Fruit fly (Drosophila melanogaster) whole organism, embryonic: ENCODE measurements around the gene Cpsf5.

Experiments used
- CG12071 ChIP-seq: fragments of 200-800 bp; sonication (Bioruptor generic); optimal IDR thresholded peaks from 3 replicates; lab custom pipeline; 2018; ENCODE audit warnings: missing biosample characterization, mild to moderate bottlenecking, missing genetic modification characterization
- CG12104 ChIP-seq: fragments of 200-800 bp; sonication (Bioruptor generic); optimal IDR thresholded peaks from 3 replicates; lab custom pipeline; 2016; ENCODE audit warnings: missing biosample characterization, missing genetic modification characterization
- CG13624 ChIP-seq: fragments of 200-800 bp; sonication (Bioruptor generic); optimal IDR thresholded peaks from 2 replicates; lab custom pipeline; 2016; ENCODE audit warnings: missing biosample characterization, missing genetic modification characterization
- CG15514 ChIP-seq: fragments of 200-800 bp; sonication (Bioruptor generic); optimal IDR thresholded peaks from 3 replicates; lab custom pipeline; 2017; ENCODE audit warnings: missing biosample characterization, missing genetic modification characterization, mild to moderate bottlenecking, moderate library complexity, missing genetic modification reagents
- CG16813 ChIP-seq: fragments of 200-800 bp; sonication (Bioruptor generic); IDR thresholded peaks from 3 replicates; pipeline ENCODE4 v1.3.6; 2022; ENCODE audit warnings: missing biosample characterization, missing genetic modification characterization; ENCODE audit not compliant: partially characterized antibody
- CG2875 ChIP-seq: fragments of 200-800 bp; sonication (Bioruptor generic); optimal IDR thresholded peaks from 2 replicates; lab custom pipeline; 2017; ENCODE audit warnings: missing biosample characterization, mild to moderate bottlenecking, missing genetic modification characterization, missing genetic modification reagents
- CG30020 ChIP-seq: fragments of 200-800 bp; optimal IDR thresholded peaks from 2 replicates; lab custom pipeline; 2019; ENCODE audit warnings: missing biosample characterization, mild to moderate bottlenecking, missing genetic modification characterization, moderate library complexity
- CG3163 ChIP-seq: fragments of 200-800 bp; sonication (Bioruptor generic); optimal IDR thresholded peaks from 3 replicates; lab custom pipeline; 2016; ENCODE audit warnings: missing biosample characterization, missing genetic modification characterization
- CG34224 ChIP-seq: fragments of 200-800 bp; sonication (Bioruptor generic); IDR thresholded peaks from 3 replicates; pipeline ENCODE4 v1.3.6; 2022; ENCODE audit warnings: missing biosample characterization, missing genetic modification characterization; ENCODE audit not compliant: partially characterized antibody
- CG4360 ChIP-seq: fragments of 200-800 bp; sonication (Bioruptor generic); IDR thresholded peaks from 2 replicates; pipeline ENCODE4 v1.3.6; 2022; ENCODE audit warnings: missing biosample characterization, missing genetic modification characterization
- CG43689 ChIP-seq: fragments of 200-800 bp; sonication (Bioruptor generic); IDR thresholded peaks from 2 replicates; pipeline ENCODE4 v1.3.6; 2022; ENCODE audit warnings: missing biosample characterization, missing genetic modification characterization
- CG4404 ChIP-seq: fragments of 200-800 bp; sonication (Bioruptor generic); IDR thresholded peaks from 2 replicates; pipeline ENCODE4 v1.3.6; 2022; ENCODE audit warnings: missing biosample characterization, missing genetic modification characterization
- CG4854 ChIP-seq: fragments of 200-800 bp; sonication (Bioruptor generic); optimal IDR thresholded peaks from 2 replicates; lab custom pipeline; 2016; ENCODE audit warnings: missing biosample characterization, missing genetic modification characterization, inconsistent platforms
- CG6813 ChIP-seq: fragments of 200-800 bp; sonication (Bioruptor generic); optimal IDR thresholded peaks from 2 replicates; lab custom pipeline; 2017; ENCODE audit warnings: missing biosample characterization, missing genetic modification characterization, mild to moderate bottlenecking, moderate library complexity, missing genetic modification reagents
- CG6854 ChIP-seq: fragments of 200-800 bp; sonication (Bioruptor generic); optimal IDR thresholded peaks from 3 replicates; lab custom pipeline; 2017; ENCODE audit warnings: missing biosample characterization, mild to moderate bottlenecking, missing genetic modification characterization
- CG9727 ChIP-seq: fragments of 200-800 bp; sonication (Bioruptor generic); optimal IDR thresholded peaks from 3 replicates; lab custom pipeline; 2017; ENCODE audit warnings: missing biosample characterization, mild to moderate bottlenecking, missing genetic modification characterization
- Dfd ChIP-seq, 2 experiments: fragments of >200 bp; optimal IDR thresholded peaks; 2 replicates each; lab custom pipeline; 2017; ENCODE audit warnings: missing biosample characterization in 2 of 2, missing genetic modification characterization in 2 of 2
- E2f1 ChIP-seq: fragments of 200-800 bp; sonication (Bioruptor generic); IDR thresholded peaks from 2 replicates; pipeline ENCODE4 v1.3.6; 2022; ENCODE audit warnings: missing biosample characterization, missing genetic modification characterization
- HLH4C ChIP-seq: fragments of 200-800 bp; sonication (Bioruptor generic); IDR thresholded peaks from 3 replicates; pipeline ENCODE4 v1.3.6; 2022; ENCODE audit warnings: missing biosample characterization, missing genetic modification characterization; ENCODE audit not compliant: partially characterized antibody
- Hmx ChIP-seq: fragments of 200-800 bp; sonication (Bioruptor generic); optimal IDR thresholded peaks from 2 replicates; lab custom pipeline; 2016; ENCODE audit warnings: missing biosample characterization, missing genetic modification characterization
- Kr ChIP-seq: fragments of 200-800 bp; sonication (Bioruptor generic); optimal IDR thresholded peaks from 2 replicates; lab custom pipeline; 2017; ENCODE audit warnings: missing biosample characterization, mild to moderate bottlenecking, missing genetic modification characterization
- Lpt ChIP-seq: fragments of >200 bp; optimal IDR thresholded peaks from 2 replicates; lab custom pipeline; 2018; ENCODE audit warnings: missing biosample characterization, missing genetic modification characterization
- Nf-YC ChIP-seq: fragments of 200-800 bp; optimal IDR thresholded peaks from 3 replicates; lab custom pipeline; 2019; ENCODE audit warnings: missing biosample characterization, mild to moderate bottlenecking, missing genetic modification characterization, moderate library complexity
- aop ChIP-seq: fragments of 200-800 bp; sonication (Bioruptor generic); IDR thresholded peaks from 2 replicates; pipeline ENCODE4 v1.3.6; 2022; ENCODE audit warnings: missing biosample characterization, missing genetic modification characterization
- ase ChIP-seq: fragments of 200-800 bp; sonication (Bioruptor generic); IDR thresholded peaks from 3 replicates; pipeline ENCODE4 v1.3.6; 2022; ENCODE audit warnings: missing biosample characterization, missing genetic modification characterization
- chif ChIP-seq, 2 experiments: fragments of 200-800 bp; sonication (Bioruptor generic); optimal IDR thresholded peaks; 3 replicates each; lab custom pipeline; 2016; ENCODE audit warnings: missing biosample characterization in 2 of 2, missing genetic modification characterization in 2 of 2
- chn ChIP-seq: fragments of 200-800 bp; sonication (Bioruptor generic); optimal IDR thresholded peaks from 2 replicates; lab custom pipeline; 2016; ENCODE audit warnings: missing biosample characterization, missing genetic modification characterization
- ci ChIP-seq: fragments of 200-800 bp; sonication (Bioruptor generic); IDR thresholded peaks from 3 replicates; pipeline ENCODE4 v1.3.6; 2022; ENCODE audit warnings: missing biosample characterization, missing genetic modification characterization
- crol ChIP-seq: fragments of 200-800 bp; sonication (Bioruptor generic); IDR thresholded peaks from 2 replicates; pipeline ENCODE4 v1.3.6; 2022; ENCODE audit warnings: missing biosample characterization, missing genetic modification characterization
- fd64A ChIP-seq: fragments of 200-800 bp; sonication (Bioruptor generic); optimal IDR thresholded peaks from 3 replicates; lab custom pipeline; 2018; ENCODE audit warnings: missing biosample characterization, mild to moderate bottlenecking, missing genetic modification characterization
- gcm2 ChIP-seq: fragments of 200-800 bp; sonication (Bioruptor generic); optimal IDR thresholded peaks from 2 replicates; lab custom pipeline; 2016; ENCODE audit warnings: missing biosample characterization, missing genetic modification characterization
- grn ChIP-seq: fragments of 200-800 bp; sonication (Bioruptor generic); optimal IDR thresholded peaks from 3 replicates; lab custom pipeline; 2017; ENCODE audit warnings: missing biosample characterization, missing genetic modification characterization
- hb ChIP-seq: fragments of 200-800 bp; sonication (Bioruptor generic); IDR thresholded peaks from 3 replicates; pipeline ENCODE4 v1.3.6; 2022; ENCODE audit warnings: missing biosample characterization, missing genetic modification characterization; ENCODE audit not compliant: partially characterized antibody
- hbn ChIP-seq: fragments of 200-800 bp; sonication (Bioruptor generic); IDR thresholded peaks from 2 replicates; pipeline ENCODE4 v1.3.6; 2022; ENCODE audit warnings: missing biosample characterization, missing genetic modification characterization; ENCODE audit not compliant: partially characterized antibody
- her ChIP-seq: fragments of 200-800 bp; sonication (Bioruptor generic); optimal IDR thresholded peaks from 2 replicates; lab custom pipeline; 2016; ENCODE audit warnings: missing biosample characterization, missing genetic modification characterization
- hkb ChIP-seq, 2 experiments: fragments of 200-800 bp in 1 of 2; fragments of >200 bp in 1 of 2; sonication (Bioruptor generic) in 1 of 2; IDR thresholded peaks in 1 of 2; optimal IDR thresholded peaks in 1 of 2; 2 replicates each; pipeline versions ENCODE4 v1.3.6 to Lab custom; 2017 to 2022; ENCODE audit warnings: missing biosample characterization in 1 of 2, missing genetic modification characterization in 1 of 2
- inv ChIP-seq: fragments of 200-800 bp; sonication (Bioruptor generic); IDR thresholded peaks from 2 replicates; pipeline ENCODE4 v1.3.6; 2022; ENCODE audit warnings: missing biosample characterization, missing genetic modification characterization; ENCODE audit not compliant: partially characterized antibody
- kah ChIP-seq: fragments of 200-800 bp; sonication (Bioruptor generic); optimal IDR thresholded peaks from 2 replicates; lab custom pipeline; 2018; ENCODE audit warnings: missing biosample characterization, mild to moderate bottlenecking, missing genetic modification characterization
- lola ChIP-seq, 3 experiments: fragments of >200 bp in 2 of 3; fragments of 200-800 bp in 1 of 3; sonication (Bioruptor generic) in 1 of 3; optimal IDR thresholded peaks; 2 replicates each; lab custom pipeline; 2017 to 2019; ENCODE audit warnings: missing biosample characterization in 3 of 3, missing genetic modification characterization in 3 of 3, mild to moderate bottlenecking in 1 of 3, moderate library complexity in 1 of 3
- p53 ChIP-seq: fragments of 200-800 bp; sonication (Bioruptor generic); optimal IDR thresholded peaks from 2 replicates; lab custom pipeline; 2016; ENCODE audit warnings: missing biosample characterization, missing genetic modification characterization
- pita ChIP-seq: fragments of 200-800 bp; sonication (Bioruptor generic); optimal IDR thresholded peaks from 2 replicates; lab custom pipeline; 2017; ENCODE audit warnings: missing biosample characterization, mild to moderate bottlenecking, missing genetic modification characterization
- prd ChIP-seq, 3 experiments: fragments of >200 bp in 2 of 3; fragments of 200-800 bp in 1 of 3; sonication (Bioruptor generic) in 1 of 3; optimal IDR thresholded peaks in 2 of 3; IDR thresholded peaks in 1 of 3; 2 replicates in 2 of 3; 3 replicates in 1 of 3; pipeline versions ENCODE4 v1.3.6 to Lab custom; 2017 to 2022; ENCODE audit warnings: missing biosample characterization in 1 of 3, missing genetic modification characterization in 1 of 3
- run ChIP-seq: fragments of 200-800 bp; sonication (Bioruptor generic); optimal IDR thresholded peaks from 3 replicates; lab custom pipeline; 2018; ENCODE audit warnings: missing biosample characterization, mild to moderate bottlenecking, missing genetic modification characterization
- slou ChIP-seq: fragments of 200-800 bp; sonication (Bioruptor generic); optimal IDR thresholded peaks from 3 replicates; lab custom pipeline; 2016; ENCODE audit warnings: missing biosample characterization, missing genetic modification characterization
- tx ChIP-seq: fragments of 200-800 bp; sonication (Bioruptor generic); optimal IDR thresholded peaks from 2 replicates; lab custom pipeline; 2016; ENCODE audit warnings: missing biosample characterization, missing genetic modification characterization
- wek ChIP-seq: fragments of 200-800 bp; sonication (Bioruptor generic); optimal IDR thresholded peaks from 3 replicates; lab custom pipeline; 2018; ENCODE audit warnings: missing biosample characterization, mild to moderate bottlenecking, missing genetic modification characterization, moderate library complexity
- z ChIP-seq: fragments of 200-800 bp; sonication (Bioruptor generic); IDR thresholded peaks from 3 replicates; pipeline ENCODE4 v1.3.6; 2022; ENCODE audit warnings: missing biosample characterization, missing genetic modification characterization
- zfh1 ChIP-seq: fragments of 200-800 bp; sonication (Bioruptor generic); IDR thresholded peaks from 3 replicates; pipeline ENCODE4 v1.3.6; 2022; ENCODE audit warnings: missing biosample characterization, missing genetic modification characterization

The Cpsf5 gene

DNA sequence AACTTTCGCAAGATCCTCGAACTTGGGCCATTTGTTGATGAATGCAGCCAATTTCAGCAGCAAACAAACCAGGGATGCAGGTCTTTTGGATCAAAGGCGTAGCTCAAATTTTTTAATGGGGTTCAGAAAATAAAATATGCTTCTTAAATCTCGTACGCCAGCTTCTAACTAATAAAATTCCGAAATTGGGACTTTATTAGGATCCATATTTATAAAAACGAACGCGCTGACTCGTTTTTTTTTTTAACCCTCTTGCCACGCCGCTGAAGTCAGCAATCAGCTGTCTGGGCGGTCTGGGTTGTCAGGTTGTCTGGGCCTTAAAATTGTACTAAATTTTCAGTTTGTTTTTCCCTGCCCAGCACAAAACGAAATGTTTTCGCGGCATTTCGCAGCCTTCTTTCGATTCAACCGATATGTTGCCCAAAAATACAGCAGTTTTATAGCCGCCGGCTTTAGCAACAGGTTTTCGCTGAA lies 46.8 kb downstream of the Cpsf5 start, which contains the start of gene CG3437 (continued):
- TF ChIP-seq her (GFP tag; lab: Kevin White, UChicago) (peak; percentile 96), kah (peak; percentile 97), inv (0 out of 2 replicates have a peak, but pooled peaks have one; percentile 21), CG12071 (GFP tag; lab: Kevin White, UChicago) (peak; percentile 99), Nf-YC (peak; percentile 83), CG43689 (GFP tag; lab: Robert Waterston, UW) (peak; percentile 97), CG15514 (GFP tag; lab: Kevin White, UChicago) (peak; percentile 95), CG16813 (GFP tag; lab: Robert Waterston, UW) (0 out of 3 replicates have a peak, but pooled peaks have one; percentile 38), Dfd (GFP tag; optimal IDR thresholded peaks at IDR 0.05; lab: Kevin White, UChicago) (no peak), tx (GFP tag; lab: Kevin White, UChicago) (peak; percentile 98), hb (GFP tag; lab: Robert Waterston, UW) (no peak), grn (GFP tag; lab: Kevin White, UChicago) (peak; percentile 80), p53 (peak; percentile 95), E2f1 (GFP tag; lab: Robert Waterston, UW) (peak; percentile 99), crol (GFP tag; lab: Robert Waterston, UW) (peak; percentile 85), CG6854 (GFP tag; lab: Kevin White, UChicago) (peak; percentile 98), CG6813 (GFP tag; lab: Kevin White, UChicago) (peak; percentile 99), CG2875 (GFP tag; lab: Kevin White, UChicago) (peak; percentile 96), chif (GFP tag; optimal IDR thresholded peaks at IDR 0.05; lab: Kevin White, UChicago) (peak; percentile 97 to 99), gcm2 (GFP tag; lab: Kevin White, UChicago) (peak; percentile 97), CG4360 (GFP tag; lab: Robert Waterston, UW) (peak; percentile 91), ase (peak; percentile 99), HLH4C (GFP tag; lab: Robert Waterston, UW) (0 out of 3 replicates have a peak, but pooled peaks have one; percentile 40), Hmx (GFP tag; lab: Kevin White, UChicago) (peak; percentile 96), chn (GFP tag; lab: Kevin White, UChicago) (peak; percentile 99), hbn (no peak; the same call in 1 of the 2 replicates), z (GFP tag; lab: Robert Waterston, UW) (peak; percentile 82), CG12104 (GFP tag; lab: Kevin White, UChicago) (peak; percentile 96), Lpt (GFP tag; lab: Kevin White, UChicago) (no peak), CG3163 (peak; percentile 91), prd (optimal IDR thresholded peaks at IDR 0.05; lab: Kevin White, UChicago) (no peak), prd (GFP tag; IDR thresholded peaks at IDR 0.05; lab: Robert Waterston, UW) (peak; percentile 100), slou (GFP tag; lab: Kevin White, UChicago) (peak; percentile 95), hkb (optimal IDR thresholded peaks at IDR 0.05; lab: Kevin White, UChicago) (peak; percentile 34), hkb (GFP tag; IDR thresholded peaks at IDR 0.05; lab: Robert Waterston, UW) (peak; percentile 99), CG9727 (peak; percentile 98), pita (no peak), Kr (GFP tag; lab: Kevin White, UChicago) (peak; percentile 71), aop (GFP tag; lab: Robert Waterston, UW) (peak; percentile 96), zfh1 (GFP tag; lab: Robert Waterston, UW) (peak; percentile 100), ci (GFP tag; lab: Robert Waterston, UW) (peak; percentile 100), CG30020 (tag; lab: Kevin White, UChicago) (peak; percentile 81), CG4404 (GFP tag; lab: Robert Waterston, UW) (peak; percentile 99), CG13624 (GFP tag; lab: Kevin White, UChicago) (peak; percentile 99), CG34224 (peak; percentile 39; the same call in 1 of the 3 replicates), fd64A (peak; percentile 98), CG4854 (GFP tag; lab: Kevin White, UChicago) (peak; percentile 98), wek (GFP tag; lab: Kevin White, UChicago) (peak; percentile 90), run (tag; lab: Kevin White, UChicago) (peak; percentile 94), lola (GFP tag; optimal IDR thresholded peaks at IDR 0.05; lab: Kevin White, UChicago) (peak in 1 of 3 experiments; percentile 97)
